Fruit fly (Drosophila melanogaster): Measurements from ENCODE around the gene ca.

ca gene

dm6 chr3R:29765267-29766095 is 41.1 kb upstream of the ca start, which contains the start of gene kay:
Gene kay, plus strand, starts transcription at chr3R:29765995.
- no peak for TF ChIP-seq Myc (optimal IDR thresholded peaks at IDR 0.05)
- no peak for TF ChIP-seq insv (optimal IDR thresholded peaks at IDR 0.05)
- no peak for TF ChIP-seq Sin3A (optimal IDR thresholded peaks at IDR 0.05)
- TF ChIP-seq h (optimal IDR thresholded peaks at IDR 0.05): no peak
- TF ChIP-seq psq (optimal IDR thresholded peaks at IDR 0.05): no peak
- no peak for TF ChIP-seq ttk (optimal IDR thresholded peaks at IDR 0.05)

dm6 chr3R:29767236-29767635 is 39.4 kb upstream of the ca start:
- TF ChIP-seq Myc (optimal IDR thresholded peaks at IDR 0.05) (no peak), Sin3A (optimal IDR thresholded peaks at IDR 0.05) (no peak), ttk (optimal IDR thresholded peaks at IDR 0.05) (no peak), insv (optimal IDR thresholded peaks at IDR 0.05) (no peak), psq (optimal IDR thresholded peaks at IDR 0.05) (no peak), h (optimal IDR thresholded peaks at IDR 0.05) (no peak)

dm6 chr3R:29770930-29771329 is 35.7 kb upstream of the ca start:
- TF ChIP-seq ttk (optimal IDR thresholded peaks at IDR 0.05) (no peak), h (optimal IDR thresholded peaks at IDR 0.05) (no peak), psq (optimal IDR thresholded peaks at IDR 0.05) (no peak), insv (optimal IDR thresholded peaks at IDR 0.05) (no peak)

- TF ChIP-seq insv (optimal IDR thresholded peaks at IDR 0.05) (no peak), Myc (optimal IDR thresholded peaks at IDR 0.05) (no peak), Sin3A (optimal IDR thresholded peaks at IDR 0.05) (no peak), h (optimal IDR thresholded peaks at IDR 0.05) (no peak), psq (optimal IDR thresholded peaks at IDR 0.05) (no peak), ttk (optimal IDR thresholded peaks at IDR 0.05) (no peak)
Observed at dm6 chr3R:29771645-29772089, 34.9 kb upstream of the ca start.

- TF ChIP-seq Sin3A (optimal IDR thresholded peaks at IDR 0.05) (no peak), psq (optimal IDR thresholded peaks at IDR 0.05) (peak; percentile 99)
Observed at dm6 chr3R:29772090-29772794, 34.4 kb upstream of the ca start.

dm6 chr3R:29772795-29773331 is 33.7 kb upstream of the ca start:
- TF ChIP-seq Myc (optimal IDR thresholded peaks at IDR 0.05) (no peak), ttk (optimal IDR thresholded peaks at IDR 0.05) (no peak), h (optimal IDR thresholded peaks at IDR 0.05) (no peak)

dm6 chr3R:29773833-29774324 is 32.7 kb upstream of the ca start:
- TF ChIP-seq insv (optimal IDR thresholded peaks at IDR 0.05) (no peak), psq (optimal IDR thresholded peaks at IDR 0.05) (peak; percentile 61)

- TF ChIP-seq h (optimal IDR thresholded peaks at IDR 0.05): no peak
- TF ChIP-seq insv (optimal IDR thresholded peaks at IDR 0.05): no peak
- no peak for TF ChIP-seq psq (optimal IDR thresholded peaks at IDR 0.05)
- TF ChIP-seq Myc (optimal IDR thresholded peaks at IDR 0.05): no peak
- TF ChIP-seq ttk (optimal IDR thresholded peaks at IDR 0.05): no peak
- no peak for TF ChIP-seq Sin3A (optimal IDR thresholded peaks at IDR 0.05)
Observed at dm6 chr3R:29774360-29775193, 32.0 kb upstream of the ca start.

- no peak for TF ChIP-seq Sin3A (optimal IDR thresholded peaks at IDR 0.05)
- TF ChIP-seq ttk (optimal IDR thresholded peaks at IDR 0.05): no peak
- TF ChIP-seq Myc (optimal IDR thresholded peaks at IDR 0.05): no peak
Observed at dm6 chr3R:29775755-29776686, 30.6 kb upstream of the ca start.

- TF ChIP-seq Sin3A (optimal IDR thresholded peaks at IDR 0.05) (no peak), ttk (optimal IDR thresholded peaks at IDR 0.05) (no peak), insv (optimal IDR thresholded peaks at IDR 0.05) (no peak), Myc (optimal IDR thresholded peaks at IDR 0.05) (no peak), h (optimal IDR thresholded peaks at IDR 0.05) (no peak), psq (optimal IDR thresholded peaks at IDR 0.05) (no peak)
Observed at dm6 chr3R:29777213-29777612, 29.4 kb upstream of the ca start.

All from Kc167 (cell line).